Worm (Caenorhabditis elegans): ENCODE results near the gene F25D1.5.

The F25D1.5 gene

ce11 chrV:10580638-10581037 is 34.1 kb upstream of the F25D1.5 start:
- TF ChIP-seq fos-1 (tag; optimal IDR thresholded peaks at IDR 0.05) (no peak), hlh-11 (tag; optimal IDR thresholded peaks at IDR 0.05) (peak; percentile 46), daf-16 (GFP tag; optimal IDR thresholded peaks at IDR 0.05) (no peak), daf-16 (tag; optimal IDR thresholded peaks at IDR 0.05) (peak; percentile 57), ceh-20 (GFP tag; IDR thresholded peaks at IDR 0.05) (no peak), php-3 (GFP tag; IDR thresholded peaks at IDR 0.05) (peak; percentile 88), pqm-1 (tag; optimal IDR thresholded peaks at IDR 0.05) (peak; percentile 83), sdz-12 (GFP tag; optimal IDR thresholded peaks at IDR 0.05) (no peak), lin-13 (GFP tag; optimal IDR thresholded peaks at IDR 0.05) (no peak), dmd-9 (GFP tag; IDR thresholded peaks at IDR 0.05) (no peak), ztf-7 (tag; optimal IDR thresholded peaks at IDR 0.05) (no peak), dmd-6 (GFP tag; IDR thresholded peaks at IDR 0.05) (peak; percentile 58; the same call in 1 of the 2 replicates), lir-3 (tag; optimal IDR thresholded peaks at IDR 0.05) (no peak), nhr-11 (tag; optimal IDR thresholded peaks at IDR 0.05) (no peak), nhr-77 (tag; optimal IDR thresholded peaks at IDR 0.05) (peak; percentile 29), nhr-28 (tag; optimal IDR thresholded peaks at IDR 0.05) (peak; percentile 72), dve-1 (tag; optimal IDR thresholded peaks at IDR 0.05; ENCODE audit: insufficient read depth) (peak; percentile 27)

ce11 chrV:10578938-10579337 is 32.4 kb upstream of the F25D1.5 start, which contains the start of the genes erh-1 and lpd-9:
TSS of gene erh-1 (minus strand) at chrV:10579141.
TSS of gene lpd-9 (plus strand) at chrV:10579305.
- peak; percentile 28; the same call in 1 of the 2 replicates for TF ChIP-seq ctbp-1 (GFP tag; IDR thresholded peaks at IDR 0.05)
- TF ChIP-seq ces-1 (GFP tag; optimal IDR thresholded peaks at IDR 0.05) = no peak
- no peak for TF ChIP-seq madf-9 (GFP tag; conservative IDR thresholded peaks at IDR 0.05)
- TF ChIP-seq hlh-30 (tag; optimal IDR thresholded peaks at IDR 0.05; ENCODE audit: insufficient read depth) = peak; percentile 62
- TF ChIP-seq ceh-82 (tag; optimal IDR thresholded peaks at IDR 0.05) = no peak
- peak; percentile 69 for TF ChIP-seq hlh-11 (tag; optimal IDR thresholded peaks at IDR 0.05)
- TF ChIP-seq egl-43 (GFP tag; IDR thresholded peaks at IDR 0.05) = no peak
- TF ChIP-seq hif-1 (tag; optimal IDR thresholded peaks at IDR 0.05) = no peak
- no peak for TF ChIP-seq zag-1 (tag; optimal IDR thresholded peaks at IDR 0.05)
- 0 out of 2 replicates have a peak, but pooled peaks have one; percentile 29 for TF ChIP-seq mdt-29 (GFP tag; IDR thresholded peaks at IDR 0.05)
- TF ChIP-seq arid-1 (GFP tag; conservative IDR thresholded peaks at IDR 0.05) = 0 out of 2 replicates have a peak, but pooled peaks have one; percentile 24
- no peak for TF ChIP-seq ztf-11 (tag; optimal IDR thresholded peaks at IDR 0.05)
- peak; percentile 19 for TF ChIP-seq unc-130 (GFP tag; optimal IDR thresholded peaks at IDR 0.05)
- TF ChIP-seq lin-15B (tag; optimal IDR thresholded peaks at IDR 0.05) = no peak
- peak; percentile 66 for TF ChIP-seq duxl-1 (tag; optimal IDR thresholded peaks at IDR 0.05; ENCODE audit: poor library complexity)
- no peak for TF ChIP-seq ZK546.5 (tag; optimal IDR thresholded peaks at IDR 0.05)
- no peak for TF ChIP-seq ZK337.2 (GFP tag; IDR thresholded peaks at IDR 0.05)
- no peak for TF ChIP-seq lin-1 (GFP tag; IDR thresholded peaks at IDR 0.05)
- TF ChIP-seq cey-2 (tag; optimal IDR thresholded peaks at IDR 0.05; ENCODE audit: borderline replicate concordance, insufficient read depth) = no peak
- TF ChIP-seq F10B5.3 (tag; optimal IDR thresholded peaks at IDR 0.05) = peak; percentile 49
- no peak for TF ChIP-seq Y75B8A.6 (GFP tag; IDR thresholded peaks at IDR 0.05)
- TF ChIP-seq lsy-2 (tag; optimal IDR thresholded peaks at IDR 0.05) = no peak
- TF ChIP-seq lir-3 (tag; optimal IDR thresholded peaks at IDR 0.05) = no peak
- no peak for TF ChIP-seq zfp-3 (GFP tag; conservative IDR thresholded peaks at IDR 0.05)
- no peak for TF ChIP-seq nhr-10 (tag; optimal IDR thresholded peaks at IDR 0.05)
- TF ChIP-seq zip-11 (GFP tag; IDR thresholded peaks at IDR 0.05) = no peak
- TF ChIP-seq nhr-102 (tag; optimal IDR thresholded peaks at IDR 0.05) = peak; percentile 76
- TF ChIP-seq madf-5 (GFP tag; IDR thresholded peaks at IDR 0.05) = no peak
- no peak for TF ChIP-seq snpc-1.2 (GFP tag; IDR thresholded peaks at IDR 0.05)
- TF ChIP-seq dve-1 (tag; optimal IDR thresholded peaks at IDR 0.05; ENCODE audit: insufficient read depth) = peak; percentile 69
- TF ChIP-seq saeg-2 (GFP tag; IDR thresholded peaks at IDR 0.05) = no peak
- TF ChIP-seq daf-19 (GFP tag; conservative IDR thresholded peaks at IDR 0.05) = no peak
- TF ChIP-seq dmd-6 (GFP tag; IDR thresholded peaks at IDR 0.05) = peak; percentile 73
- peak; percentile 33 for TF ChIP-seq F49E8.2 (tag; optimal IDR thresholded peaks at IDR 0.05; ENCODE audit: borderline replicate concordance)
- TF ChIP-seq mes-2 (tag; optimal IDR thresholded peaks at IDR 0.05; ENCODE audit: poor library complexity, severe bottlenecking) = peak; percentile 85
- TF ChIP-seq php-3 (GFP tag; IDR thresholded peaks at IDR 0.05) = peak; percentile 73; the same call in 1 of the 2 replicates
- no peak for TF ChIP-seq ceh-44 (GFP tag; IDR thresholded peaks at IDR 0.05)

Measured in whole organism, L4 larva.